ENCODE assay signal across 2 worm cellular contexts in genomic region chrIV:10819049-10819448, ce11.
TF ChIP-seq lines count a peak whose summit lies in the region.

No protein-coding gene starts in this region.

TF ChIP-seq in whole organism, L2 larva, 48 proteins besides CTCF, POLR2A, EP300 and RAD21 (continued from another document):
- TF ChIP-seq fos-1 (tag; optimal IDR thresholded peaks at IDR 0.05; lab: Kevin White, UChicago) (no peak), Y55F3AM.14 (GFP tag; optimal IDR thresholded peaks at IDR 0.05; lab: Kevin White, UChicago) (no peak), ztf-1 (GFP tag; conservative IDR thresholded peaks at IDR 0.05; lab: Robert Waterston, UW) (no peak), alr-1 (tag; optimal IDR thresholded peaks at IDR 0.05; lab: Kevin White, UChicago) (no peak), ZK546.5 (tag; optimal IDR thresholded peaks at IDR 0.05; lab: Kevin White, UChicago) (no peak), nhr-21 (tag; optimal IDR thresholded peaks at IDR 0.05; lab: Kevin White, UChicago) (no peak), elt-3 (tag; optimal IDR thresholded peaks at IDR 0.05; lab: Kevin White, UChicago) (no peak), lin-11 (tag; optimal IDR thresholded peaks at IDR 0.05; lab: Kevin White, UChicago) (peak; percentile 16), unc-55 (GFP tag; optimal IDR thresholded peaks at IDR 0.05; lab: Kevin White, UChicago) (peak; percentile 47), nhr-129 (tag; optimal IDR thresholded peaks at IDR 0.05; lab: Kevin White, UChicago) (peak; percentile 42), nhr-12 (tag; optimal IDR thresholded peaks at IDR 0.05; lab: Kevin White, UChicago) (no peak)

TF ChIP-seq in whole organism, L4 larva, 104 proteins besides CTCF, POLR2A, EP300 and RAD21 (continued from another document):
- TF ChIP-seq daf-16 (GFP tag; optimal IDR thresholded peaks at IDR 0.05; lab: Kevin White, UChicago) = no peak
- TF ChIP-seq daf-16 (tag; optimal IDR thresholded peaks at IDR 0.05; lab: Kevin White, UChicago) = no peak
- TF ChIP-seq F37D6.2 (tag; optimal IDR thresholded peaks at IDR 0.05; lab: Kevin White, UChicago) = peak; percentile 10
- TF ChIP-seq aha-1 (tag; lab: Kevin White, UChicago) = peak; percentile 92
- peak in 1 of 2 experiments; percentile 7 for TF ChIP-seq lsy-2 (tag; optimal IDR thresholded peaks at IDR 0.05; lab: Kevin White, UChicago)
- TF ChIP-seq nhr-11 (tag; optimal IDR thresholded peaks at IDR 0.05; lab: Kevin White, UChicago) = peak; percentile 7
